Worm (Caenorhabditis elegans) whole organism, L4 larva: ENCODE measurements around the gene idpb-5.

Source experiments
- F44E2.7 ChIP-seq: fragments of 200-800 bp; sonication (Bioruptor generic); IDR thresholded peaks from 2 replicates; pipeline ENCODE4 v2.1.2; 2022; ENCODE audit warnings: missing genetic modification characterization, missing compliant biosample characterization
- ama-1 ChIP-seq: fragments of 150-350 bp; optimal IDR thresholded peaks from 2 replicates; lab custom pipeline; 2014; ENCODE audit warnings: inconsistent platforms, mixed read lengths
- ces-1 ChIP-seq: fragments of 150-350 bp; sonication (generic microtip); optimal IDR thresholded peaks from 4 replicates; lab custom pipeline; 2014; ENCODE audit warnings: missing biosample characterization, missing genetic modification reagents, missing genetic modification characterization
- nhr-11 ChIP-seq: fragments of 150-350 bp; optimal IDR thresholded peaks from 2 replicates; lab custom pipeline; 2014; ENCODE audit warnings: missing biosample characterization, missing genetic modification characterization
- nhr-48 ChIP-seq: sonication (generic microtip); optimal IDR thresholded peaks from 2 replicates; lab custom pipeline; 2016; ENCODE audit warnings: mild to moderate bottlenecking, missing genetic modification characterization, missing compliant biosample characterization
- nhr-6 ChIP-seq: fragments of 150-350 bp; optimal IDR thresholded peaks from 2 replicates; lab custom pipeline; 2014; ENCODE audit warnings: missing biosample characterization, missing genetic modification characterization
- saeg-2 ChIP-seq: fragments of 200-800 bp; sonication (Bioruptor generic); IDR thresholded peaks from 2 replicates; pipeline ENCODE4 v1.3.6; 2022; ENCODE audit warnings: missing genetic modification reagents, missing genetic modification characterization, missing compliant biosample characterization
- unc-39 ChIP-seq: sonication (generic microtip); optimal IDR thresholded peaks from 2 replicates; lab custom pipeline; 2017; ENCODE audit warnings: missing biosample characterization, missing genetic modification characterization

ce11 chrV:11796343-11796742 lies 43.0 kb upstream of the idpb-5 start:
- TF ChIP-seq saeg-2: no peak
- no peak for TF ChIP-seq nhr-48 (tag; lab: Kevin White, UChicago)
- no peak for TF ChIP-seq unc-39 (tag; lab: Kevin White, UChicago)
- no peak for TF ChIP-seq ces-1 (GFP tag; lab: Kevin White, UChicago)
- no peak for TF ChIP-seq nhr-11 (tag; lab: Kevin White, UChicago)
- TF ChIP-seq nhr-6: no peak
- TF ChIP-seq ama-1 (lab: Kevin White, UChicago): no peak
- no peak for TF ChIP-seq F44E2.7 (GFP tag; lab: Robert Waterston, UW)
